Fruit fly (Drosophila melanogaster) S2 (cell line): ENCODE results near the gene Cox10.

Experiments used
- CG8478 ChIP-seq: fragments of >200 bp; optimal IDR thresholded peaks from 2 replicates; lab custom pipeline; 2018
- CTCF ChIP-seq, 2 experiments: fragments of >200 bp; optimal IDR thresholded peaks; 2 replicates each; lab custom pipeline; 2018

DNA sequence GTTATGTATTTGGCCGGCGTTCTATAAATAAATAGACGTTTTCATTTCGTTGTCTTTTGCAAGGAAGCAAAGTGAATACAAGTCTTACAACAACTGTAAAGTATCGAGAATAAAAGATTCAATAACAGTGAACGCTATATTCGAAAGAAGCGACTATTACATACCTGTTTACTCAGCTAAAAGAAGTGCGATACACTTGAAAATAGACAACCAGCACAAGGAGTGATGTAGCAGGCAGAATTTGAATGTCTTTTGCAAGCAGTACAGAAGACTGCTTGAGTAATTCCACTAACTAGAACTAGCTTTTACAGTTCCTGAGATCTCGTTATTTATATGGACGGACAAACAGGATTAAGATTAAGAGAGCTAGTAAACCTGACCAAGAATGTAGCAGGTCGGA, 33.0 kb upstream of the Cox10 start:
- no peak for TF ChIP-seq CG8478 (lab: Kevin White, UChicago)
- peak; percentile 19 to 40 for TF ChIP-seq CTCF (optimal IDR thresholded peaks at IDR 0.05; lab: Kevin White, UChicago)
